Worm (Caenorhabditis elegans) whole organism, late embryonic: ENCODE results near the gene fbxb-62.

Experiments
- ceh-34 ChIP-seq: sonication (generic microtip); optimal IDR thresholded peaks from 2 replicates; lab custom pipeline; 2016; ENCODE audit warnings: mild to moderate bottlenecking, missing genetic modification characterization, missing compliant biosample characterization
- dmd-4 ChIP-seq: sonication (generic microtip); optimal IDR thresholded peaks from 2 replicates; lab custom pipeline; 2016; ENCODE audit warnings: borderline replicate concordance, missing genetic modification characterization, missing compliant biosample characterization
- nhr-11 ChIP-seq: fragments of 150-350 bp; optimal IDR thresholded peaks from 2 replicates; lab custom pipeline; 2014; ENCODE audit warnings: missing biosample characterization, missing genetic modification characterization
- sox-4 ChIP-seq: sonication (generic microtip); optimal IDR thresholded peaks from 2 replicates; lab custom pipeline; 2017; ENCODE audit warnings: mild to moderate bottlenecking, missing genetic modification characterization, inconsistent platforms, missing compliant biosample characterization
- tbx-2 ChIP-seq: sonication (generic microtip); optimal IDR thresholded peaks from 2 replicates; lab custom pipeline; 2016; ENCODE audit warnings: missing genetic modification characterization, missing compliant biosample characterization
- zip-5 ChIP-seq: sonication (generic microtip); optimal IDR thresholded peaks from 2 replicates; lab custom pipeline; 2016; ENCODE audit warnings: missing genetic modification characterization, missing compliant biosample characterization

DNA sequence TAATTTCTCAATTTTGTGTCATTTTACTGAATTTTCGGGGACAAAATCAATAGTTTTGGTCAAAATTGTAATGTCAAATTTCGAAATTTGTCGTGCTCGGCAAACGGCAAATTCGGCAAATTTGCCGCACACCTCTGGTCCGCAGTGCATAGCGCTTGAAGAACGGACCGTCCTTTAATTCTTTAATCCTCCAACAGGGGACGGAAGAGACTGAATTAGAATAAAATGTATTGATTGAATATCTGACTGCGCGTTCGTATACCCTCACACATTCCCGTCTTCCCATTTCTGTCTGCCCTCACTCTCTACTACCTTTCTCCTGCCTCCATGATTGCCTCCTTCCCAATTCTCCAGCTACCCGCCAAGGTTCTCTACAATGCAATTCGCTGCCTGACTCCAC, 2.6 kb downstream of the fbxb-62 start, which contains the start of gene F55C9.14:
- no peak for TF ChIP-seq ceh-34
- TF ChIP-seq tbx-2: no peak
- TF ChIP-seq dmd-4 (tag; lab: Kevin White, UChicago): no peak
- TF ChIP-seq zip-5 (tag; lab: Kevin White, UChicago): no peak
- TF ChIP-seq nhr-11 (tag; lab: Kevin White, UChicago): no peak
- no peak for TF ChIP-seq sox-4 (tag; lab: Kevin White, UChicago)
